Worm (Caenorhabditis elegans) whole organism, L4 larva: ENCODE measurements around the gene W04E12.4.

Source experiments
- D1046.2 ChIP-seq: fragments of 200-800 bp; sonication (Bioruptor generic); IDR thresholded peaks from 2 replicates; pipeline ENCODE4 v1.3.6; 2022; ENCODE audit warnings: missing genetic modification characterization, missing compliant biosample characterization
- F37D6.2 ChIP-seq: sonication (generic microtip); optimal IDR thresholded peaks from 2 replicates; lab custom pipeline; 2016; ENCODE audit warnings: mild to moderate bottlenecking, missing genetic modification characterization, missing compliant biosample characterization
- F49E8.2 ChIP-seq: sonication (generic microtip); optimal IDR thresholded peaks from 2 replicates; lab custom pipeline; 2016; ENCODE audit warnings: missing compliant biosample characterization, mild to moderate bottlenecking, missing genetic modification characterization, borderline replicate concordance
- Y5F2A.4 ChIP-seq: fragments of 200-800 bp; sonication (Bioruptor generic); optimal IDR thresholded peaks from 2 replicates; lab custom pipeline; 2018; ENCODE audit warnings: mild to moderate bottlenecking, missing genetic modification characterization, missing compliant biosample characterization
- ZK546.5 ChIP-seq, 2 experiments: sonication (generic microtip); optimal IDR thresholded peaks; 2 replicates each; lab custom pipeline; 2017; ENCODE audit warnings: missing biosample characterization in 2 of 2, missing genetic modification characterization in 2 of 2
- attf-4 ChIP-seq: sonication (generic microtip); optimal IDR thresholded peaks from 3 replicates; lab custom pipeline; 2017; ENCODE audit warnings: missing biosample characterization, missing genetic modification characterization
- ctbp-1 ChIP-seq: fragments of 200-800 bp; sonication (Bioruptor generic); IDR thresholded peaks from 2 replicates; pipeline ENCODE4 v1.3.6; 2022; ENCODE audit warnings: missing genetic modification reagents, missing genetic modification characterization, missing compliant biosample characterization
- daf-16 ChIP-seq, 3 experiments: sonication (generic microtip); optimal IDR thresholded peaks; 2 replicates each; lab custom pipeline; 2016 to 2017; ENCODE audit warnings: missing genetic modification characterization in 3 of 3, missing genetic modification reagents in 3 of 3, mild to moderate bottlenecking in 2 of 3, missing compliant biosample characterization in 2 of 3, missing biosample characterization in 1 of 3, moderate library complexity in 1 of 3
- daf-8 ChIP-seq: fragments of 200-800 bp; sonication (Bioruptor generic); IDR thresholded peaks from 2 replicates; pipeline ENCODE4 v1.3.6; 2022; ENCODE audit warnings: missing genetic modification characterization, missing compliant biosample characterization
- dmd-6 ChIP-seq: fragments of 200-800 bp; sonication (Bioruptor generic); IDR thresholded peaks from 2 replicates; pipeline ENCODE4 v1.3.6; 2022; ENCODE audit warnings: missing genetic modification reagents, missing genetic modification characterization, missing compliant biosample characterization
- dmd-8 ChIP-seq: fragments of 200-800 bp; sonication (Bioruptor generic); IDR thresholded peaks from 2 replicates; pipeline ENCODE4 v1.3.6; 2022; ENCODE audit warnings: missing genetic modification characterization, missing compliant biosample characterization
- duxl-1 ChIP-seq: sonication (generic microtip); optimal IDR thresholded peaks from 2 replicates; lab custom pipeline; 2016; ENCODE audit warnings: mild to moderate bottlenecking, missing genetic modification characterization, moderate library complexity, missing compliant biosample characterization; ENCODE audit not compliant: poor library complexity
- dve-1 ChIP-seq: sonication (generic microtip); optimal IDR thresholded peaks from 2 replicates; lab custom pipeline; 2017; ENCODE audit warnings: antibody characterized with exemption, mild to moderate bottlenecking, missing genetic modification characterization, missing compliant biosample characterization; ENCODE audit not compliant: insufficient read depth
- egl-27 ChIP-seq: sonication (generic microtip); optimal IDR thresholded peaks from 3 replicates; lab custom pipeline; 2017; ENCODE audit warnings: missing biosample characterization, missing genetic modification reagents, missing genetic modification characterization
- fkh-10 ChIP-seq: fragments of 150-350 bp; optimal IDR thresholded peaks from 2 replicates; lab custom pipeline; 2014; ENCODE audit warnings: missing biosample characterization, missing genetic modification reagents, missing genetic modification characterization
- hlh-11 ChIP-seq: fragments of 200-800 bp; sonication (Bioruptor generic); optimal IDR thresholded peaks from 2 replicates; lab custom pipeline; 2018; ENCODE audit warnings: mild to moderate bottlenecking, missing genetic modification characterization, missing compliant biosample characterization
- lin-1 ChIP-seq: fragments of 200-800 bp; sonication (Bioruptor generic); IDR thresholded peaks from 2 replicates; pipeline ENCODE4 v1.3.6; 2022; ENCODE audit warnings: missing genetic modification reagents, missing genetic modification characterization, missing compliant biosample characterization
- lin-13 ChIP-seq: fragments of 150-350 bp; optimal IDR thresholded peaks from 2 replicates; lab custom pipeline; 2014; ENCODE audit warnings: missing biosample characterization, missing genetic modification reagents, missing genetic modification characterization
- lin-15B ChIP-seq: fragments of 150-350 bp; sonication (generic microtip); optimal IDR thresholded peaks from 3 replicates; lab custom pipeline; 2014; ENCODE audit warnings: missing biosample characterization, missing genetic modification characterization
- lin-29 ChIP-seq: fragments of 200-800 bp; sonication (Bioruptor generic); IDR thresholded peaks from 2 replicates; pipeline ENCODE4 v1.3.6; 2022; ENCODE audit warnings: missing genetic modification reagents, missing genetic modification characterization, missing compliant biosample characterization
- lin-38 ChIP-seq: fragments of 200-800 bp; sonication (Bioruptor generic); IDR thresholded peaks from 2 replicates; pipeline ENCODE4 v1.3.6; 2022; ENCODE audit warnings: missing genetic modification reagents, missing genetic modification characterization, missing compliant biosample characterization
- madf-5 ChIP-seq, 2 experiments: fragments of 200-800 bp; sonication (Bioruptor generic); IDR thresholded peaks; 2 replicates each; pipeline ENCODE4 v1.3.6; 2022; ENCODE audit warnings: missing compliant biosample characterization in 2 of 2, missing genetic modification characterization in 2 of 2
- mdt-29 ChIP-seq: fragments of 200-800 bp; sonication (Bioruptor generic); IDR thresholded peaks from 2 replicates; pipeline ENCODE4 v1.3.6; 2022; ENCODE audit warnings: missing genetic modification reagents, missing genetic modification characterization, missing compliant biosample characterization
- mep-1 ChIP-seq: fragments of 150-350 bp; sonication (generic microtip); optimal IDR thresholded peaks from 3 replicates; lab custom pipeline; 2014; ENCODE audit warnings: missing biosample characterization, missing genetic modification characterization
- mxl-3 ChIP-seq: fragments of 200-800 bp; sonication (Bioruptor generic); optimal IDR thresholded peaks from 2 replicates; lab custom pipeline; 2018; ENCODE audit warnings: mild to moderate bottlenecking, missing genetic modification characterization, missing compliant biosample characterization
- nhr-11 ChIP-seq: fragments of 150-350 bp; optimal IDR thresholded peaks from 2 replicates; lab custom pipeline; 2014; ENCODE audit warnings: missing biosample characterization, missing genetic modification characterization
- nhr-111 ChIP-seq: fragments of 200-800 bp; sonication (Bioruptor generic); optimal IDR thresholded peaks from 2 replicates; lab custom pipeline; 2018; ENCODE audit warnings: mild to moderate bottlenecking, missing genetic modification characterization, missing compliant biosample characterization
- nhr-237 ChIP-seq: sonication (generic microtip); optimal IDR thresholded peaks from 2 replicates; lab custom pipeline; 2017; ENCODE audit warnings: missing biosample characterization, missing genetic modification characterization
- nhr-25 ChIP-seq: sonication (generic microtip); optimal IDR thresholded peaks from 2 replicates; lab custom pipeline; 2017; ENCODE audit warnings: missing genetic modification characterization, mild to moderate bottlenecking, missing compliant biosample characterization, antibody characterized with exemption, moderate library complexity, borderline replicate concordance; ENCODE audit not compliant: insufficient read depth
- nhr-28 ChIP-seq: fragments of 150-350 bp; optimal IDR thresholded peaks from 2 replicates; lab custom pipeline; 2014; ENCODE audit warnings: missing biosample characterization, missing genetic modification characterization
- nhr-48 ChIP-seq: sonication (generic microtip); optimal IDR thresholded peaks from 2 replicates; lab custom pipeline; 2016; ENCODE audit warnings: mild to moderate bottlenecking, missing genetic modification characterization, missing compliant biosample characterization
- nhr-6 ChIP-seq: fragments of 150-350 bp; optimal IDR thresholded peaks from 2 replicates; lab custom pipeline; 2014; ENCODE audit warnings: missing biosample characterization, missing genetic modification characterization
- nhr-77 ChIP-seq: fragments of 150-350 bp; optimal IDR thresholded peaks from 2 replicates; lab custom pipeline; 2014; ENCODE audit warnings: missing biosample characterization, missing genetic modification characterization
- pha-4 ChIP-seq, 2 experiments: fragments of 150-350 bp in 1 of 2; fragments of 200-800 bp in 1 of 2; sonication (Bioruptor generic) in 1 of 2; IDR thresholded peaks in 1 of 2; optimal IDR thresholded peaks in 1 of 2; 2 replicates each; pipeline versions ENCODE4 v1.3.6 to Lab custom; 2014 to 2022; ENCODE audit warnings: missing genetic modification characterization in 2 of 2, missing genetic modification reagents in 2 of 2, missing biosample characterization in 1 of 2, missing compliant biosample characterization in 1 of 2
- php-3 ChIP-seq: fragments of 200-800 bp; sonication (Bioruptor generic); IDR thresholded peaks from 2 replicates; pipeline ENCODE4 v1.3.6; 2022; ENCODE audit warnings: missing genetic modification reagents, missing genetic modification characterization, missing compliant biosample characterization
- pqm-1 ChIP-seq: sonication (generic microtip); optimal IDR thresholded peaks from 2 replicates; lab custom pipeline; 2017; ENCODE audit warnings: missing biosample characterization, missing genetic modification characterization
- set-16 ChIP-seq: fragments of 200-800 bp; sonication (Bioruptor generic); IDR thresholded peaks from 2 replicates; pipeline ENCODE4 v1.3.6; 2022; ENCODE audit warnings: missing genetic modification reagents, missing genetic modification characterization, missing compliant biosample characterization
- snpc-1.2 ChIP-seq: fragments of 200-800 bp; sonication (Bioruptor generic); IDR thresholded peaks from 2 replicates; pipeline ENCODE4 v1.3.6; 2022; ENCODE audit warnings: missing genetic modification reagents, missing genetic modification characterization, missing compliant biosample characterization
- spr-3 ChIP-seq: fragments of 200-800 bp; sonication (Bioruptor generic); optimal IDR thresholded peaks from 2 replicates; lab custom pipeline; 2018; ENCODE audit warnings: mild to moderate bottlenecking, missing genetic modification characterization, missing compliant biosample characterization
- tag-97 ChIP-seq: fragments of 200-800 bp; sonication (Bioruptor generic); IDR thresholded peaks from 2 replicates; pipeline ENCODE4 v1.3.6; 2022; ENCODE audit warnings: missing genetic modification characterization, missing compliant biosample characterization
- unc-62 ChIP-seq, 3 experiments: fragments of 150-350 bp in 1 of 3; sonication (generic microtip); optimal IDR thresholded peaks in 2 of 3; peaks in 1 of 3; 1 replicate in 1 of 3; 2 replicates in 2 of 3; lab custom pipeline; 2014 to 2017; ENCODE audit warnings: missing biosample characterization in 3 of 3, missing genetic modification characterization in 3 of 3, missing genetic modification reagents in 3 of 3, missing genotype in 1 of 3
- vab-7 ChIP-seq: fragments of 200-800 bp; sonication (Bioruptor generic); IDR thresholded peaks from 2 replicates; pipeline ENCODE4 v1.3.6; 2022; ENCODE audit warnings: missing genetic modification reagents, missing genetic modification characterization, missing compliant biosample characterization
- zfp-2 ChIP-seq: sonication (generic microtip); optimal IDR thresholded peaks from 2 replicates; lab custom pipeline; 2016; ENCODE audit warnings: mild to moderate bottlenecking, missing genetic modification characterization, missing compliant biosample characterization
- zfp-3 ChIP-seq: fragments of 200-800 bp; sonication (Bioruptor generic); conservative IDR thresholded peaks from 2 replicates; pipeline ENCODE4 v1.3.6; 2022; ENCODE audit warnings: missing genetic modification reagents, missing genetic modification characterization, missing compliant biosample characterization
- zip-11 ChIP-seq: fragments of 200-800 bp; sonication (Bioruptor generic); IDR thresholded peaks from 2 replicates; pipeline ENCODE4 v1.3.6; 2022; ENCODE audit warnings: missing genetic modification characterization, missing compliant biosample characterization
- ztf-11 ChIP-seq: fragments of 150-350 bp; optimal IDR thresholded peaks from 2 replicates; lab custom pipeline; 2014; ENCODE audit warnings: missing biosample characterization, missing genetic modification characterization

Gene W04E12.4

DNA sequence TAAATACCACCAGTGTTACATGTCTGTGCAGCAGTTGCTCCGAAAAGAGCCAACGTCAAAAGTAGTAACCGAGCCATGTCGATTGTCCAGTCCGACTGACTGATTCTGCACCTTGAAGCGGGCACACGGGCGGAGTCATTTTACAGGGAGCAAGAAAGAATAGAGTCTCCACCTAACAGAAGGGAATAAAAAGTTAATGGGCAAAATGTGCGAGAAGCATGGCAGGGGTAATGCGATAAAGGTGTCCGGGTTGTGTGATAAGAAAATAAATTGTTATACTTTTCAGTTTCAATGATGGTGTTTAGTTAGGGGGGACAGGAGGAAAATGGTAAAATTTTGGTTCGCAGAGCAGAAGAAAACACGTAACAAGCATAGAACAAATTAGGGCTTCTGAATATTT lies 11.9 kb downstream of the W04E12.4 start, which contains the start of gene clec-50:
TSS of gene clec-50 (minus strand) at position 109 of the 400 bp plus-strand sequence.
- no peak for TF ChIP-seq mdt-29 (GFP tag; lab: Robert Waterston, UW)
- peak; percentile 35 for TF ChIP-seq dve-1 (tag; lab: Kevin White, UChicago)
- TF ChIP-seq hlh-11 = peak; percentile 68
- peak; percentile 89 for TF ChIP-seq mxl-3
- peak; percentile 84 for TF ChIP-seq pqm-1 (tag; lab: Kevin White, UChicago)
- TF ChIP-seq nhr-28 (tag; lab: Kevin White, UChicago) = peak; percentile 75
- TF ChIP-seq php-3 (GFP tag; lab: Robert Waterston, UW) = peak; percentile 80
- 0 out of 2 replicates have a peak, but pooled peaks have one; percentile 14 for TF ChIP-seq lin-1 (GFP tag; lab: Robert Waterston, UW)
- no peak for TF ChIP-seq zfp-3 (GFP tag; lab: Robert Waterston, UW)
- no peak for TF ChIP-seq ZK546.5 (tag; optimal IDR thresholded peaks at IDR 0.05; lab: Kevin White, UChicago)
- no peak for TF ChIP-seq nhr-237 (tag; lab: Kevin White, UChicago)
- no peak for TF ChIP-seq Y5F2A.4 (GFP tag; lab: Kevin White, UChicago)
- no peak for TF ChIP-seq mep-1 (tag; lab: Kevin White, UChicago)
- TF ChIP-seq duxl-1 = no peak
- TF ChIP-seq tag-97 (GFP tag; lab: Robert Waterston, UW) = no peak
- no peak for TF ChIP-seq lin-29 (GFP tag; lab: Robert Waterston, UW)
- no peak for TF ChIP-seq ctbp-1
- TF ChIP-seq unc-62 (GFP tag; optimal IDR thresholded peaks at IDR 0.05 in 1 of 2; lab: Kevin White, UChicago) = no peak
- no peak for TF ChIP-seq unc-62 (tag; optimal IDR thresholded peaks at IDR 0.05; lab: Kevin White, UChicago)
- TF ChIP-seq nhr-111 (GFP tag; lab: Kevin White, UChicago) = no peak
- peak; percentile 25 for TF ChIP-seq nhr-77 (tag; lab: Kevin White, UChicago)
- TF ChIP-seq lin-38 = no peak
- no peak for TF ChIP-seq attf-4 (tag; lab: Kevin White, UChicago)
- no peak for TF ChIP-seq zip-11 (GFP tag; lab: Robert Waterston, UW)
- no peak for TF ChIP-seq dmd-8 (GFP tag; lab: Robert Waterston, UW)
- TF ChIP-seq dmd-6 (GFP tag; lab: Robert Waterston, UW) = peak; percentile 95
- no peak for TF ChIP-seq lin-15B (tag; lab: Kevin White, UChicago)
- no peak for TF ChIP-seq snpc-1.2 (GFP tag; lab: Robert Waterston, UW)
- TF ChIP-seq daf-16 (GFP tag; optimal IDR thresholded peaks at IDR 0.05; lab: Kevin White, UChicago) = no peak
- peak; percentile 51 for TF ChIP-seq daf-16 (tag; optimal IDR thresholded peaks at IDR 0.05; lab: Kevin White, UChicago)
- no peak for TF ChIP-seq set-16
- no peak for TF ChIP-seq D1046.2 (GFP tag; lab: Robert Waterston, UW)
- TF ChIP-seq nhr-25 (tag; lab: Kevin White, UChicago) = no peak
- no peak for TF ChIP-seq lin-13 (GFP tag; lab: Kevin White, UChicago)
- no peak for TF ChIP-seq pha-4 (GFP tag; IDR thresholded peaks at IDR 0.05; lab: Robert Waterston, UW)
- TF ChIP-seq pha-4 (tag; optimal IDR thresholded peaks at IDR 0.05; lab: Kevin White, UChicago) = no peak

- TF ChIP-seq egl-27 (tag; lab: Kevin White, UChicago) = no peak
- no peak for TF ChIP-seq nhr-48 (tag; lab: Kevin White, UChicago)
- no peak for TF ChIP-seq nhr-6 (tag; lab: Kevin White, UChicago)
- no peak for TF ChIP-seq zfp-2 (tag; lab: Kevin White, UChicago)
- no peak for TF ChIP-seq daf-8 (GFP tag; lab: Robert Waterston, UW)
- TF ChIP-seq dmd-6 (GFP tag; lab: Robert Waterston, UW) = no peak
- TF ChIP-seq F49E8.2 (tag; lab: Kevin White, UChicago) = no peak
- TF ChIP-seq madf-5 (GFP tag; IDR thresholded peaks at IDR 0.05; lab: Robert Waterston, UW) = no peak
- TF ChIP-seq fkh-10 (GFP tag; lab: Kevin White, UChicago) = no peak
- TF ChIP-seq vab-7 (GFP tag; lab: Robert Waterston, UW) = no peak
- TF ChIP-seq F37D6.2 (tag; lab: Kevin White, UChicago) = no peak
- no peak for TF ChIP-seq ztf-11 (tag; lab: Kevin White, UChicago)
- no peak for TF ChIP-seq nhr-11 (tag; lab: Kevin White, UChicago)
- no peak for TF ChIP-seq D1046.2 (GFP tag; lab: Robert Waterston, UW)
- TF ChIP-seq set-16 = no peak
- no peak for TF ChIP-seq lin-1 (GFP tag; lab: Robert Waterston, UW)
- no peak for TF ChIP-seq spr-3
- TF ChIP-seq lin-29 (GFP tag; lab: Robert Waterston, UW) = no peak
Observed at ce11 chrV:19756253-19756652, 12.8 kb downstream of the W04E12.4 start, which contains the start of gene W04E12.9. W04E12.9 (plus strand) TSS chrV:19756553.
